Worm (Caenorhabditis elegans) whole organism, mixed stage, embryonic: ENCODE results near the gene T26E4.10.
"Not testable (repeated sequence)": the region's sequence is repeated elsewhere in the genome, so short reads cannot be mapped to it uniquely, and the experiment has no call there.

Experiments
- bed-3 ChIP-seq: fragments of 200-800 bp; sonication (Bioruptor generic); optimal IDR thresholded peaks from 3 replicates; lab custom pipeline; 2018; ENCODE audit warnings: mild to moderate bottlenecking, missing genetic modification characterization, moderate library complexity, missing compliant biosample characterization
- blmp-1 ChIP-seq: fragments of 150-350 bp; optimal IDR thresholded peaks from 2 replicates; lab custom pipeline; 2014; ENCODE audit warnings: missing biosample characterization, missing genetic modification characterization
- ceh-39 ChIP-seq: fragments of 150-350 bp; optimal IDR thresholded peaks from 2 replicates; lab custom pipeline; 2014; ENCODE audit warnings: missing biosample characterization, missing genetic modification characterization
- ceh-83 ChIP-seq: fragments of 200-800 bp; sonication (Bioruptor generic); optimal IDR thresholded peaks from 2 replicates; lab custom pipeline; 2018; ENCODE audit warnings: mild to moderate bottlenecking, missing genetic modification characterization, missing compliant biosample characterization
- ces-1 ChIP-seq: fragments of 150-350 bp; optimal IDR thresholded peaks from 2 replicates; lab custom pipeline; 2014; ENCODE audit warnings: missing biosample characterization, missing genetic modification reagents, missing genetic modification characterization
- cnd-1 ChIP-seq: fragments of 200-800 bp; sonication (Bioruptor generic); optimal IDR thresholded peaks from 2 replicates; lab custom pipeline; 2018; ENCODE audit warnings: mild to moderate bottlenecking, missing genetic modification characterization, missing compliant biosample characterization
- drap-1 ChIP-seq: fragments of 200-800 bp; sonication (Bioruptor generic); optimal IDR thresholded peaks from 3 replicates; lab custom pipeline; 2018; ENCODE audit warnings: mild to moderate bottlenecking, missing genetic modification characterization, missing compliant biosample characterization
- elt-1 ChIP-seq: sonication (generic microtip); optimal IDR thresholded peaks from 2 replicates; lab custom pipeline; 2017; ENCODE audit warnings: missing genetic modification characterization, mild to moderate bottlenecking, missing compliant biosample characterization, antibody characterized with exemption, moderate library complexity, borderline replicate concordance; ENCODE audit not compliant: insufficient read depth
- elt-3 ChIP-seq: fragments of 150-350 bp; optimal IDR thresholded peaks from 2 replicates; lab custom pipeline; 2014; ENCODE audit warnings: missing biosample characterization, missing genetic modification characterization
- flh-1 ChIP-seq: fragments of 200-800 bp; sonication (Bioruptor generic); optimal IDR thresholded peaks from 2 replicates; lab custom pipeline; 2018; ENCODE audit warnings: mild to moderate bottlenecking, missing genetic modification characterization, moderate library complexity, missing compliant biosample characterization
- ham-2 ChIP-seq: fragments of 200-800 bp; sonication (Bioruptor generic); optimal IDR thresholded peaks from 2 replicates; lab custom pipeline; 2018; ENCODE audit warnings: mild to moderate bottlenecking, missing genetic modification characterization, missing compliant biosample characterization
- hlh-1 ChIP-seq: fragments of 150-350 bp; optimal IDR thresholded peaks from 2 replicates; lab custom pipeline; 2014; ENCODE audit warnings: missing biosample characterization, missing genetic modification reagents, missing genetic modification characterization
- lin-13 ChIP-seq: fragments of 150-350 bp; optimal IDR thresholded peaks from 2 replicates; lab custom pipeline; 2014; ENCODE audit warnings: missing biosample characterization, missing genetic modification characterization
- lin-32 ChIP-seq: fragments of 200-800 bp; sonication (Bioruptor generic); optimal IDR thresholded peaks from 2 replicates; lab custom pipeline; 2018; ENCODE audit warnings: mild to moderate bottlenecking, missing genetic modification characterization, missing compliant biosample characterization
- lsy-2 ChIP-seq: fragments of 150-350 bp; optimal IDR thresholded peaks from 2 replicates; lab custom pipeline; 2014; ENCODE audit warnings: missing biosample characterization, missing genetic modification characterization
- mab-5 ChIP-seq: fragments of 150-350 bp; optimal IDR thresholded peaks from 2 replicates; lab custom pipeline; 2014; ENCODE audit warnings: missing biosample characterization, missing genetic modification characterization
- mep-1 ChIP-seq: fragments of 150-350 bp; optimal IDR thresholded peaks from 2 replicates; lab custom pipeline; 2017; ENCODE audit warnings: missing biosample characterization, missing genetic modification reagents, missing genetic modification characterization, inconsistent platforms
- mls-2 ChIP-seq: sonication (generic microtip); optimal IDR thresholded peaks from 2 replicates; lab custom pipeline; 2016; ENCODE audit warnings: mild to moderate bottlenecking, missing genetic modification characterization, moderate library complexity, missing compliant biosample characterization
- nhr-12 ChIP-seq: fragments of 150-350 bp; optimal IDR thresholded peaks from 2 replicates; lab custom pipeline; 2014; ENCODE audit warnings: missing biosample characterization, missing genetic modification characterization
- nhr-2 ChIP-seq: fragments of 150-350 bp; optimal IDR thresholded peaks from 2 replicates; lab custom pipeline; 2014; ENCODE audit warnings: missing biosample characterization, missing genetic modification characterization
- nhr-237 ChIP-seq: fragments of 150-350 bp; optimal IDR thresholded peaks from 2 replicates; lab custom pipeline; 2014; ENCODE audit warnings: missing biosample characterization, missing genetic modification characterization
- nhr-28 ChIP-seq: fragments of 150-350 bp; optimal IDR thresholded peaks from 2 replicates; lab custom pipeline; 2014; ENCODE audit warnings: missing biosample characterization, missing genetic modification characterization
- nhr-76 ChIP-seq: sonication (generic microtip); optimal IDR thresholded peaks from 2 replicates; lab custom pipeline; 2017; ENCODE audit warnings: missing biosample characterization, missing genetic modification characterization
- pha-4 ChIP-seq: fragments of 150-350 bp; optimal IDR thresholded peaks from 2 replicates; lab custom pipeline; 2018; ENCODE audit warnings: missing biosample characterization, missing genetic modification reagents, missing genetic modification characterization
- snpc-4 ChIP-seq: fragments of 150-350 bp; optimal IDR thresholded peaks from 2 replicates; lab custom pipeline; 2014; ENCODE audit warnings: missing biosample characterization, missing genetic modification characterization
- tbx-8 ChIP-seq: fragments of 200-800 bp; sonication (Bioruptor generic); optimal IDR thresholded peaks from 2 replicates; lab custom pipeline; 2018; ENCODE audit warnings: mild to moderate bottlenecking, missing genetic modification characterization, moderate library complexity, missing compliant biosample characterization
- unc-62 ChIP-seq: fragments of 150-350 bp; optimal IDR thresholded peaks from 2 replicates; lab custom pipeline; 2014; ENCODE audit warnings: missing biosample characterization, missing genetic modification reagents, missing genetic modification characterization
- zip-8 ChIP-seq: fragments of 150-350 bp; optimal IDR thresholded peaks from 2 replicates; lab custom pipeline; 2014; ENCODE audit warnings: missing biosample characterization, missing genetic modification characterization

T26E4.10 gene

ce11 chrV:15824866-15825265 is 26.9 kb upstream of the T26E4.10 start, which contains the start of gene srbc-50:
Gene srbc-50 (minus strand): TSS chrV:15824966.
- TF ChIP-seq unc-62 = no peak
- TF ChIP-seq elt-1 (tag; lab: Kevin White, UChicago) = no peak
- no peak for TF ChIP-seq ham-2 (GFP tag; lab: Kevin White, UChicago)

ce11 chrV:15821398-15821797 is 23.4 kb upstream of the T26E4.10 start, which contains the start of gene srbc-49:
Gene srbc-49 (plus strand): TSS chrV:15821698.
- TF ChIP-seq snpc-4 (tag; lab: Kevin White, UChicago) = no peak
- no peak for TF ChIP-seq blmp-1 (tag; lab: Kevin White, UChicago)
- TF ChIP-seq nhr-28 = no peak
- no peak for TF ChIP-seq ceh-83 (GFP tag; lab: Kevin White, UChicago)
- TF ChIP-seq mls-2 (tag; lab: Kevin White, UChicago) = no peak
- no peak for TF ChIP-seq hlh-1
- no peak for TF ChIP-seq ham-2 (GFP tag; lab: Kevin White, UChicago)
- TF ChIP-seq flh-1 (GFP tag; lab: Kevin White, UChicago) = no peak
- TF ChIP-seq lsy-2 = no peak
- TF ChIP-seq nhr-12 (tag; lab: Kevin White, UChicago) = no peak
- no peak for TF ChIP-seq pha-4 (tag; lab: Kevin White, UChicago)
- no peak for TF ChIP-seq lin-13 (tag; lab: Kevin White, UChicago)
- TF ChIP-seq cnd-1 = no peak
- no peak for TF ChIP-seq drap-1 (GFP tag; lab: Kevin White, UChicago)
- TF ChIP-seq elt-3 (tag; lab: Kevin White, UChicago) = no peak

- TF ChIP-seq tbx-8 (GFP tag; lab: Kevin White, UChicago) (no peak), elt-3 (tag; lab: Kevin White, UChicago) (no peak), cnd-1 (no peak), zip-8 (no peak), mls-2 (tag; lab: Kevin White, UChicago) (no peak), nhr-237 (tag; lab: Kevin White, UChicago) (no peak), lsy-2 (no peak), unc-62 (no peak), nhr-2 (no peak), ceh-39 (tag; lab: Kevin White, UChicago) (no peak), lin-13 (tag; lab: Kevin White, UChicago) (no peak), elt-1 (tag; lab: Kevin White, UChicago) (no peak), hlh-1 (no peak)
These were observed 22.0 kb upstream of the T26E4.10 start, which contains the start of gene srbc-48 for ce11 chrV:15819983-15820382. Gene srbc-48 (plus strand): TSS chrV:15820283.

ce11 chrV:15817746-15818145 is 19.7 kb upstream of the T26E4.10 start, which contains the start of gene abf-3:
Gene abf-3 (minus strand): TSS chrV:15817846.
- TF ChIP-seq bed-3 (no peak), ces-1 (GFP tag; lab: Kevin White, UChicago) (no peak), mep-1 (tag; lab: Kevin White, UChicago) (no peak), ceh-39 (tag; lab: Kevin White, UChicago) (no peak), nhr-12 (tag; lab: Kevin White, UChicago) (no peak), drap-1 (GFP tag; lab: Kevin White, UChicago) (no peak), mls-2 (tag; lab: Kevin White, UChicago) (no peak), snpc-4 (tag; lab: Kevin White, UChicago) (no peak), mab-5 (tag; lab: Kevin White, UChicago) (no peak), nhr-237 (tag; lab: Kevin White, UChicago) (no peak), ham-2 (GFP tag; lab: Kevin White, UChicago) (no peak), lin-32 (GFP tag; lab: Kevin White, UChicago) (no peak), blmp-1 (tag; lab: Kevin White, UChicago) (no peak), nhr-76 (tag; lab: Kevin White, UChicago) (no peak), lsy-2 (no peak), unc-62 (no peak)
- TF ChIP-seq, all 35 proteins: peak for 0

ce11 chrV:15815962-15816432 is 18.0 kb upstream of the T26E4.10 start, which contains the start of the genes fbxa-69 and F54B8.4:
Gene fbxa-69 (minus strand): TSS chrV:15815971.
Gene F54B8.4 (plus strand): TSS chrV:15816382.
- TF ChIP-seq ceh-83 (GFP tag; lab: Kevin White, UChicago) = no peak
- TF ChIP-seq elt-3 (tag; lab: Kevin White, UChicago) = no peak
- no peak for TF ChIP-seq mab-5 (tag; lab: Kevin White, UChicago)
- peak; percentile 19 for TF ChIP-seq zip-8

ce11 chrV:15811982-15812381 is 14.0 kb upstream of the T26E4.10 start, which contains the start of gene nhr-282:
Gene nhr-282 (plus strand): TSS chrV:15812282.
- TF ChIP-seq nhr-237 (tag; lab: Kevin White, UChicago); lin-13 (tag; lab: Kevin White, UChicago); tbx-8 (GFP tag; lab: Kevin White, UChicago): not testable (repeated sequence)
